Worm (Caenorhabditis elegans): ENCODE data around the gene C05C8.1.

DNA sequence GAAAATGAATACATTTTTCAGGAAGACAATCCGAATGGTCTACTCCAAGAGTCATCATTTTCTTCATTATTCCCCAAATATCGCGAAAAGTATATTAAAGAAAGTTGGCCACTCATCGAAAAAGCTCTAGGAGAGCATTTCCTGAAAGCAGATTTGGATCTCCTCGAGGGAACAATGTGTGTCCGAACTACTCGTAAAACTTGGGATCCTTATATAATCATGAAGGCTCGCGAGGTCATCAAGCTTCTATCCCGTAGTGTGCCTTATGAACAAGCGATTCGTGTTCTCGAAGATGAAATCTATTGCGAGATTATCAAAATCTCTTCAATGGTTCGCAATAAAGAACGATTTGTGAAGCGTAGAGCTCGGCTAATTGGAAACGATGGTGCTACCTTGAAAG, 8.0 kb upstream of the C05C8.1 start:
- TF ChIP-seq lsy-2 (tag; optimal IDR thresholded peaks at IDR 0.05) (no peak), nhr-28 (tag; optimal IDR thresholded peaks at IDR 0.05) (no peak), nhr-76 (tag; optimal IDR thresholded peaks at IDR 0.05) (no peak), snpc-4 (tag; optimal IDR thresholded peaks at IDR 0.05) (no peak), tra-1 (GFP tag; IDR thresholded peaks at IDR 0.05) (no peak), lin-39 (tag; optimal IDR thresholded peaks at IDR 0.05) (no peak), unc-62 (GFP tag; optimal IDR thresholded peaks at IDR 0.05 in 1 of 2) (no peak), unc-62 (tag; optimal IDR thresholded peaks at IDR 0.05) (no peak), egl-27 (tag; optimal IDR thresholded peaks at IDR 0.05) (no peak), ama-1 (optimal IDR thresholded peaks at IDR 0.05) (no peak)
